Worm (Caenorhabditis elegans): ENCODE data around the gene srbc-29.

The srbc-29 gene

DNA sequence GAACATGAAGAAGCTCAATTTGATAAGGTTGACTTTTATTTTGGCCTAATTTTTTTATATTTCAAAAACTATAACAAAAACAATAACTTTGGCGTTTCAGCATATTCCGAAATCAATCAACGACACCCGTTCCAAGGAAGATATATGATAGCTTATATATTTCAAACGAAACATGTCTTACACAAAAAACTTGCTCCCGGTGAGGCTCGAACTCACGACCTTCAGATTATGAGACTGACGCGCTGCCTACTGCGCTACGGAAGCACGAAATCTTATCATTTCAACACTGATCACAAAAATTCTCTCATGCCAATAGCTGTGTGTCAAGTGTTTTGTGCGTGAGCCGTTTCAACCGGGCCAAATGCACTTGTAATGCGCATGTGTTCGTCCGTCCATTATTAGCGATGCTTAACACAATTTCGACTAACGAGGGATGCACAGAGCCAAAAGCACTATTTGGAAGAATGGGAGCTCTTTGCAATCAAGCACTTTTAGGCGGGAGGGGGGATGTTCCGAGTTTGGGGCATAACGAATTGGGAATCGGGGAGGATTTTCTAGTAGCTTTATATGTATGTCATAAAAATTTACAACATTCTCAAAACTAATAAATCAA, 15.4 kb downstream of the srbc-29 start (continued):
- TF ChIP-seq B0336.3 (GFP tag; IDR thresholded peaks at IDR 0.05) (no peak), zfh-2 (GFP tag; conservative IDR thresholded peaks at IDR 0.05) (no peak), nhr-120 (GFP tag; IDR thresholded peaks at IDR 0.05) (no peak), dox-1 (GFP tag; IDR thresholded peaks at IDR 0.05) (no peak), sdz-38 (tag; optimal IDR thresholded peaks at IDR 0.05) (no peak), madf-6 (GFP tag; IDR thresholded peaks at IDR 0.05) (no peak), rcor-1 (GFP tag; IDR thresholded peaks at IDR 0.05) (no peak), F22D6.2 (tag; optimal IDR thresholded peaks at IDR 0.05) (no peak), die-1 (tag; optimal IDR thresholded peaks at IDR 0.05) (peak; percentile 43), hmg-1.2 (GFP tag; IDR thresholded peaks at IDR 0.05) (peak; percentile 10; the same call in 1 of the 2 replicates), F49E8.2 (tag; optimal IDR thresholded peaks at IDR 0.05; ENCODE audit: insufficient read depth) (no peak)

- no peak for TF ChIP-seq B0336.3 (GFP tag; IDR thresholded peaks at IDR 0.05)
- no peak for TF ChIP-seq lin-54 (GFP tag; optimal IDR thresholded peaks at IDR 0.05)
- TF ChIP-seq lsl-1 (GFP tag; optimal IDR thresholded peaks at IDR 0.05): no peak
- no peak for TF ChIP-seq gei-17 (GFP tag; optimal IDR thresholded peaks at IDR 0.05)
- no peak for TF ChIP-seq snpc-1.1 (tag; optimal IDR thresholded peaks at IDR 0.05; ENCODE audit: insufficient read depth)
- TF ChIP-seq snpc-4 (GFP tag; optimal IDR thresholded peaks at IDR 0.05): no peak
- TF ChIP-seq snpc-4 (tag; optimal IDR thresholded peaks at IDR 0.05): no peak
- TF ChIP-seq tbx-9 (tag; optimal IDR thresholded peaks at IDR 0.05; ENCODE audit: borderline replicate concordance): no peak
- no peak for TF ChIP-seq bed-2 (GFP tag; IDR thresholded peaks at IDR 0.05)
- no peak for TF ChIP-seq egl-18 (GFP tag; IDR thresholded peaks at IDR 0.05)
Measured at ce11 chrV:3454620-3455019, 16.1 kb downstream of the srbc-29 start.

DNA sequence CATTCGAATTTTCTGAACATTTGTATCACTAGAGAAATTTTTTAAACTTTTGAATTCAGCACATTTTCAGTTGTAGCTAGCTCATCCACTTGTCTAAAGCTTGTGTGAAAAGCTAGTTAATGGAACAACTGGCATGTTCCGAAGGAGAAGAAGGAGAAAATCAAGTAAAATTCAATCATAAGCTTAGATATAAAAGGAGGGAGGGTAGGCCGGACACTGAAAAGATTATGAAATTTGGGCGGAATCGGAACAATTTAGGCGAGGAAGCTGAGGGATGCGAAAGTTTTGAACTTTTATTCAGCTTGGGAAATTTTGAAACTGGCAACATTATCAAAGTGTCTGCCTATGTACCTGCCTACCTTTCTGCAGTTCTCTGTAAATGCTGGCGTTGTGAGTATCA, 18.2 kb downstream of the srbc-29 start:
- TF ChIP-seq lin-35 (GFP tag; optimal IDR thresholded peaks at IDR 0.05) (no peak), nfya-2 (GFP tag; IDR thresholded peaks at IDR 0.05) (no peak), ceh-79 (tag; optimal IDR thresholded peaks at IDR 0.05) (no peak), B0336.3 (GFP tag; IDR thresholded peaks at IDR 0.05) (no peak), akir-1 (GFP tag; optimal IDR thresholded peaks at IDR 0.05) (no peak), Y56A3A.18 (GFP tag; IDR thresholded peaks at IDR 0.05) (no peak), him-1 (tag; optimal IDR thresholded peaks at IDR 0.05) (no peak), ztf-28 (GFP tag; IDR thresholded peaks at IDR 0.05) (no peak), Y79H2A.3 (GFP tag; conservative IDR thresholded peaks at IDR 0.05) (no peak), efl-1 (GFP tag; optimal IDR thresholded peaks at IDR 0.05) (no peak), tbx-9 (tag; optimal IDR thresholded peaks at IDR 0.05; ENCODE audit: borderline replicate concordance) (no peak), mes-4 (tag; optimal IDR thresholded peaks at IDR 0.05) (no peak), sptf-2 (GFP tag; optimal IDR thresholded peaks at IDR 0.05) (no peak), nfyb-1 (GFP tag; IDR thresholded peaks at IDR 0.05) (no peak), snpc-3.4 (tag; optimal IDR thresholded peaks at IDR 0.05) (no peak), attf-3 (GFP tag; conservative IDR thresholded peaks at IDR 0.05) (no peak), F55B11.4 (tag; optimal IDR thresholded peaks at IDR 0.05; ENCODE audit: borderline replicate concordance, insufficient read depth) (no peak), dox-1 (GFP tag; IDR thresholded peaks at IDR 0.05) (no peak), C06A6.2 (GFP tag; conservative IDR thresholded peaks at IDR 0.05) (no peak)

All from whole organism, young adult.